Worm (Caenorhabditis elegans) whole organism, L1 larva: ENCODE results near the gene str-130.

Experiments used
- C04F5.9 ChIP-seq: sonication (generic microtip); optimal IDR thresholded peaks from 2 replicates; lab custom pipeline; 2016; ENCODE audit warnings: missing genetic modification characterization, missing compliant biosample characterization
- Y116A8C.19 ChIP-seq: sonication (generic microtip); optimal IDR thresholded peaks from 2 replicates; lab custom pipeline; 2016; ENCODE audit warnings: missing compliant biosample characterization, missing genetic modification characterization, borderline replicate concordance
- aly-2 ChIP-seq: fragments of 150-350 bp; optimal IDR thresholded peaks from 2 replicates; lab custom pipeline; 2014; ENCODE audit warnings: missing biosample characterization, missing genetic modification characterization
- ama-1 ChIP-seq: fragments of 150-350 bp; optimal IDR thresholded peaks from 2 replicates; lab custom pipeline; 2014
- blmp-1 ChIP-seq: fragments of 150-350 bp; optimal IDR thresholded peaks from 2 replicates; lab custom pipeline; 2014; ENCODE audit warnings: missing biosample characterization, missing genetic modification characterization
- ceh-82 ChIP-seq, 3 experiments: fragments of 150-350 bp in 1 of 3; sonication (generic microtip) in 2 of 3; optimal IDR thresholded peaks; 2 replicates each; lab custom pipeline; 2014 to 2017; ENCODE audit warnings: missing biosample characterization in 3 of 3, missing genetic modification characterization in 3 of 3
- ceh-90 ChIP-seq: sonication (generic microtip); optimal IDR thresholded peaks from 2 replicates; lab custom pipeline; 2016; ENCODE audit warnings: missing genetic modification characterization, missing compliant biosample characterization
- ces-1 ChIP-seq: fragments of 150-350 bp; optimal IDR thresholded peaks from 2 replicates; lab custom pipeline; 2014; ENCODE audit warnings: missing biosample characterization, missing genetic modification reagents, missing genetic modification characterization
- dsc-1 ChIP-seq: sonication (generic microtip); optimal IDR thresholded peaks from 2 replicates; lab custom pipeline; 2016; ENCODE audit warnings: mild to moderate bottlenecking, missing genetic modification characterization, missing compliant biosample characterization
- efl-1 ChIP-seq, 4 experiments: fragments of 150-350 bp; optimal IDR thresholded peaks in 3 of 4; peaks in 1 of 4; 1 replicate in 1 of 4; 2 replicates in 3 of 4; lab custom pipeline; 2014; ENCODE audit warnings: missing biosample characterization in 2 of 4, missing genetic modification characterization in 2 of 4, missing genetic modification reagents in 2 of 4
- efl-3 ChIP-seq: fragments of 200-800 bp; sonication (Bioruptor generic); optimal IDR thresholded peaks from 2 replicates; lab custom pipeline; 2018; ENCODE audit warnings: mild to moderate bottlenecking, missing genetic modification characterization, missing compliant biosample characterization
- egl-13 ChIP-seq: sonication (generic microtip); optimal IDR thresholded peaks from 2 replicates; lab custom pipeline; 2016; ENCODE audit warnings: missing genotype, missing genetic modification reagents, missing genetic modification characterization, missing compliant biosample characterization
- egl-27 ChIP-seq, 2 experiments: fragments of 150-350 bp in 1 of 2; sonication (generic microtip); optimal IDR thresholded peaks; 3 replicates each; lab custom pipeline; 2017 to 2018; ENCODE audit warnings: missing biosample characterization in 2 of 2, missing genetic modification characterization in 2 of 2, missing genetic modification reagents in 2 of 2
- elt-3 ChIP-seq, 6 experiments: fragments of 150-350 bp in 1 of 6; sonication (generic microtip); optimal IDR thresholded peaks; 2 replicates each; lab custom pipeline; 2017 to 2018; ENCODE audit warnings: missing biosample characterization in 6 of 6, missing genetic modification characterization in 6 of 6, inconsistent platforms in 1 of 6
- fkh-8 ChIP-seq: sonication (generic microtip); optimal IDR thresholded peaks from 2 replicates; lab custom pipeline; 2016; ENCODE audit warnings: mild to moderate bottlenecking, missing genetic modification characterization, missing compliant biosample characterization
- grh-1 ChIP-seq: fragments of 200-800 bp; sonication (Bioruptor generic); IDR thresholded peaks from 2 replicates; pipeline ENCODE4 v1.3.6; 2022; ENCODE audit warnings: missing genetic modification reagents, missing genetic modification characterization, missing compliant biosample characterization
- hlh-4 ChIP-seq: sonication (generic microtip); optimal IDR thresholded peaks from 2 replicates; lab custom pipeline; 2016; ENCODE audit warnings: mild to moderate bottlenecking, missing genetic modification characterization, missing compliant biosample characterization
- hpl-2 ChIP-seq: fragments of 150-350 bp; optimal IDR thresholded peaks from 2 replicates; lab custom pipeline; 2014; ENCODE audit warnings: missing biosample characterization, missing genetic modification reagents, missing genetic modification characterization
- irx-1 ChIP-seq: sonication (generic microtip); optimal IDR thresholded peaks from 2 replicates; lab custom pipeline; 2016; ENCODE audit warnings: missing genetic modification characterization, missing compliant biosample characterization
- isw-1 ChIP-seq: fragments of 200-800 bp; sonication (Bioruptor generic); IDR thresholded peaks from 2 replicates; pipeline ENCODE4 v1.3.6; 2022; ENCODE audit warnings: missing genetic modification characterization, missing compliant biosample characterization
- lin-14 ChIP-seq: fragments of 200-800 bp; sonication (Bioruptor generic); optimal IDR thresholded peaks from 2 replicates; lab custom pipeline; 2018; ENCODE audit warnings: mild to moderate bottlenecking, missing genetic modification characterization, moderate library complexity, missing compliant biosample characterization
- lin-35 ChIP-seq, 2 experiments: fragments of 150-350 bp; optimal IDR thresholded peaks; 2 replicates each; lab custom pipeline; 2014; ENCODE audit warnings: missing biosample characterization in 2 of 2, missing genetic modification characterization in 2 of 2, missing genetic modification reagents in 2 of 2
- lin-39 ChIP-seq: fragments of 150-350 bp; optimal IDR thresholded peaks from 2 replicates; lab custom pipeline; 2014; ENCODE audit warnings: missing biosample characterization, missing genetic modification reagents, missing genetic modification characterization
- lir-3 ChIP-seq: sonication (generic microtip); optimal IDR thresholded peaks from 2 replicates; lab custom pipeline; 2016; ENCODE audit warnings: mild to moderate bottlenecking, missing genetic modification characterization, moderate library complexity, missing compliant biosample characterization; ENCODE audit not compliant: poor library complexity
- mab-9 ChIP-seq: fragments of 200-800 bp; sonication (Bioruptor generic); IDR thresholded peaks from 2 replicates; pipeline ENCODE4 v1.3.6; 2022; ENCODE audit warnings: missing genetic modification reagents, missing genetic modification characterization, missing compliant biosample characterization
- mdl-1 ChIP-seq, 2 experiments: fragments of 150-350 bp; optimal IDR thresholded peaks; 2 replicates each; lab custom pipeline; 2014 to 2017; ENCODE audit warnings: missing biosample characterization in 2 of 2, missing genetic modification characterization in 2 of 2, inconsistent platforms in 1 of 2
- mef-2 ChIP-seq: fragments of 150-350 bp; optimal IDR thresholded peaks from 2 replicates; lab custom pipeline; 2014; ENCODE audit warnings: missing biosample characterization, missing genetic modification characterization
- mep-1 ChIP-seq: fragments of 150-350 bp; optimal IDR thresholded peaks from 2 replicates; lab custom pipeline; 2014; ENCODE audit warnings: missing biosample characterization, missing genetic modification characterization
- nhr-20 ChIP-seq: sonication (generic microtip); optimal IDR thresholded peaks from 2 replicates; lab custom pipeline; 2016; ENCODE audit warnings: mild to moderate bottlenecking, missing genetic modification characterization, missing compliant biosample characterization
- nhr-28 ChIP-seq: fragments of 150-350 bp; optimal IDR thresholded peaks from 2 replicates; lab custom pipeline; 2014; ENCODE audit warnings: missing biosample characterization, missing genetic modification characterization
- nhr-47 ChIP-seq: sonication (generic microtip); optimal IDR thresholded peaks from 2 replicates; lab custom pipeline; 2016; ENCODE audit warnings: mild to moderate bottlenecking, missing genetic modification characterization, moderate library complexity, missing compliant biosample characterization
- nhr-71 ChIP-seq: sonication (generic microtip); optimal IDR thresholded peaks from 2 replicates; lab custom pipeline; 2016; ENCODE audit warnings: mild to moderate bottlenecking, missing genetic modification characterization, moderate library complexity, missing compliant biosample characterization
- nhr-76 ChIP-seq: sonication (generic microtip); optimal IDR thresholded peaks from 2 replicates; lab custom pipeline; 2017; ENCODE audit warnings: missing biosample characterization, missing genetic modification characterization
- nhr-77 ChIP-seq: fragments of 150-350 bp; optimal IDR thresholded peaks from 2 replicates; lab custom pipeline; 2014; ENCODE audit warnings: missing biosample characterization, missing genetic modification characterization
- nhr-84 ChIP-seq: sonication (generic microtip); optimal IDR thresholded peaks from 2 replicates; lab custom pipeline; 2017; ENCODE audit warnings: missing biosample characterization, missing genetic modification characterization
- nhr-85 ChIP-seq: sonication (generic microtip); peaks from one replicate; lab custom pipeline; 2016; ENCODE audit warnings: missing genetic modification characterization, inconsistent platforms, missing compliant biosample characterization
- nhr-90 ChIP-seq: sonication (generic microtip); optimal IDR thresholded peaks from 2 replicates; lab custom pipeline; 2016; ENCODE audit warnings: mild to moderate bottlenecking, missing genetic modification characterization, missing compliant biosample characterization; ENCODE audit not compliant: poor library complexity
- pag-3 ChIP-seq: sonication (generic microtip); optimal IDR thresholded peaks from 2 replicates; lab custom pipeline; 2017; ENCODE audit warnings: missing genetic modification characterization, mild to moderate bottlenecking, missing compliant biosample characterization, antibody characterized with exemption, borderline replicate concordance; ENCODE audit not compliant: insufficient read depth
- pax-3 ChIP-seq: fragments of 200-800 bp; sonication (Bioruptor generic); optimal IDR thresholded peaks from 2 replicates; lab custom pipeline; 2018; ENCODE audit warnings: mild to moderate bottlenecking, missing genetic modification characterization, moderate library complexity, missing compliant biosample characterization
- pqm-1 ChIP-seq: sonication (generic microtip); optimal IDR thresholded peaks from 3 replicates; lab custom pipeline; 2017; ENCODE audit warnings: missing biosample characterization, missing genetic modification characterization
- snpc-4 ChIP-seq: fragments of 150-350 bp; optimal IDR thresholded peaks from 2 replicates; lab custom pipeline; 2014; ENCODE audit warnings: missing biosample characterization, missing genetic modification characterization
- snu-23 ChIP-seq: sonication (generic microtip); optimal IDR thresholded peaks from 2 replicates; lab custom pipeline; 2016; ENCODE audit warnings: missing genetic modification characterization, missing compliant biosample characterization
- sptf-1 ChIP-seq: fragments of 150-350 bp; optimal IDR thresholded peaks from 2 replicates; lab custom pipeline; 2014; ENCODE audit warnings: missing biosample characterization, missing genetic modification characterization
- sup-37 ChIP-seq: fragments of 200-800 bp; sonication (Bioruptor generic); optimal IDR thresholded peaks from 2 replicates; lab custom pipeline; 2018; ENCODE audit warnings: mild to moderate bottlenecking, missing genetic modification characterization, missing compliant biosample characterization
- tbx-2 ChIP-seq: sonication (generic microtip); optimal IDR thresholded peaks from 2 replicates; lab custom pipeline; 2016; ENCODE audit warnings: missing genetic modification characterization, missing compliant biosample characterization
- unc-130 ChIP-seq: fragments of 150-350 bp; optimal IDR thresholded peaks from 2 replicates; lab custom pipeline; 2017; ENCODE audit warnings: missing biosample characterization, missing genetic modification characterization, inconsistent platforms
- unc-62 ChIP-seq: fragments of 150-350 bp; optimal IDR thresholded peaks from 2 replicates; lab custom pipeline; 2014; ENCODE audit warnings: missing biosample characterization, missing genetic modification reagents, missing genetic modification characterization
- unc-86 ChIP-seq: sonication (generic microtip); optimal IDR thresholded peaks from 2 replicates; lab custom pipeline; 2016; ENCODE audit warnings: missing genetic modification characterization, missing compliant biosample characterization
- vab-15 ChIP-seq: sonication (generic microtip); optimal IDR thresholded peaks from 2 replicates; lab custom pipeline; 2017; ENCODE audit warnings: missing genotype, mild to moderate bottlenecking, missing genetic modification characterization, missing compliant biosample characterization
- zip-4 ChIP-seq: fragments of 200-800 bp; sonication (Bioruptor generic); optimal IDR thresholded peaks from 2 replicates; lab custom pipeline; 2018; ENCODE audit warnings: mild to moderate bottlenecking, missing genetic modification characterization, moderate library complexity, missing compliant biosample characterization
- ztf-4 ChIP-seq: fragments of 150-350 bp; optimal IDR thresholded peaks from 2 replicates; lab custom pipeline; 2014; ENCODE audit warnings: missing biosample characterization, missing genetic modification characterization

Gene str-130

ce11 chrV:8044957-8045356, 45.5 kb downstream of the str-130 start (continued):
- no peak for TF ChIP-seq pax-3 (tag; lab: Kevin White, UChicago)
- TF ChIP-seq unc-62 (GFP tag; lab: Kevin White, UChicago): no peak
- TF ChIP-seq nhr-20: peak; percentile 10

ce11 chrV:8043664-8044063, 46.8 kb downstream of the str-130 start:
- TF ChIP-seq pqm-1 (tag; lab: Kevin White, UChicago) (no peak), ztf-4 (tag; lab: Kevin White, UChicago) (no peak), isw-1 (GFP tag; lab: Robert Waterston, UW) (no peak), hlh-4 (tag; lab: Kevin White, UChicago) (no peak), sptf-1 (no peak), dsc-1 (no peak), grh-1 (no peak), vab-15 (tag; lab: Kevin White, UChicago) (no peak), mep-1 (tag; lab: Kevin White, UChicago) (peak; percentile 38), lin-14 (GFP tag; lab: Kevin White, UChicago) (peak; percentile 62), tbx-2 (tag; lab: Kevin White, UChicago) (no peak), ces-1 (no peak), nhr-84 (tag; lab: Kevin White, UChicago) (no peak), ceh-82 (tag; optimal IDR thresholded peaks at IDR 0.05; lab: Kevin White, UChicago) (no peak), egl-27 (tag; optimal IDR thresholded peaks at IDR 0.05; lab: Kevin White, UChicago) (no peak), nhr-28 (tag; lab: Kevin White, UChicago) (no peak), elt-3 (tag; optimal IDR thresholded peaks at IDR 0.05; lab: Kevin White, UChicago) (peak in 2 of 6 experiments; percentile 33 to 36), snpc-4 (tag; lab: Kevin White, UChicago) (no peak), nhr-76 (no peak), nhr-47 (tag; lab: Kevin White, UChicago) (no peak), blmp-1 (tag; lab: Kevin White, UChicago) (peak; percentile 92), nhr-20 (peak; percentile 35), snu-23 (GFP tag; lab: Kevin White, UChicago) (peak; percentile 28), nhr-71 (tag; lab: Kevin White, UChicago) (peak; percentile 15), fkh-8 (tag; lab: Kevin White, UChicago) (no peak), irx-1 (no peak), mef-2 (tag; lab: Kevin White, UChicago) (no peak), efl-3 (no peak), mdl-1 (tag; optimal IDR thresholded peaks at IDR 0.05; lab: Kevin White, UChicago) (no peak), zip-4 (no peak), unc-130 (no peak), C04F5.9 (no peak), ceh-90 (no peak), nhr-90 (tag; lab: Kevin White, UChicago) (no peak), pag-3 (tag; lab: Kevin White, UChicago) (no peak), Y116A8C.19 (tag; lab: Kevin White, UChicago) (no peak), mab-9 (GFP tag; lab: Robert Waterston, UW) (no peak), egl-13 (tag; lab: Kevin White, UChicago) (no peak), nhr-77 (tag; lab: Kevin White, UChicago) (no peak), lin-35 (GFP tag; optimal IDR thresholded peaks at IDR 0.05; lab: Kevin White, UChicago) (no peak), lin-39 (tag; lab: Kevin White, UChicago) (no peak), nhr-85 (tag; lab: Kevin White, UChicago) (no peak), hpl-2 (GFP tag; lab: Kevin White, UChicago) (no peak), sup-37 (GFP tag; lab: Kevin White, UChicago) (no peak), efl-1 (optimal IDR thresholded peaks at IDR 0.05; lab: Kevin White, UChicago) (no peak), efl-1 (GFP tag; optimal IDR thresholded peaks at IDR 0.05 in 1 of 2; lab: Kevin White, UChicago) (peak in 1 of 2 experiments; percentile 41), aly-2 (tag; lab: Kevin White, UChicago) (no peak), ama-1 (lab: Kevin White, UChicago) (no peak), lir-3 (tag; lab: Kevin White, UChicago) (no peak), unc-86 (no peak)
